Worm (Caenorhabditis elegans): Measurements from ENCODE around the gene dnj-20.
A peak's percentile ranks its signal among the peaks of the same experiment; 100 is the strongest.

Gene dnj-20

ce11 chrII:9591071-9591470 is 32.9 kb downstream of the dnj-20 start, which contains the start of the genes E02H1.1 and tag-124 (continued):
- TF ChIP-seq sox-2 (GFP tag; IDR thresholded peaks at IDR 0.05) (no peak), nfya-1 (tag; optimal IDR thresholded peaks at IDR 0.05) (peak; percentile 1), ceh-24 (tag; optimal IDR thresholded peaks at IDR 0.05) (no peak), unc-86 (tag; optimal IDR thresholded peaks at IDR 0.05) (no peak), ztf-16 (tag; optimal IDR thresholded peaks at IDR 0.05) (no peak), syd-9 (tag; optimal IDR thresholded peaks at IDR 0.05) (no peak), ceh-14 (tag; optimal IDR thresholded peaks at IDR 0.05) (no peak), unc-3 (GFP tag; conservative IDR thresholded peaks at IDR 0.05) (no peak), unc-3 (tag; optimal IDR thresholded peaks at IDR 0.05) (no peak), ceh-48 (tag; optimal IDR thresholded peaks at IDR 0.05) (no peak), gmeb-2 (tag; optimal IDR thresholded peaks at IDR 0.05) (no peak), hlh-8 (tag; optimal IDR thresholded peaks at IDR 0.05) (peak; percentile 60), hlh-6 (tag; optimal IDR thresholded peaks at IDR 0.05) (peak; percentile 74), npax-4 (tag; optimal IDR thresholded peaks at IDR 0.05) (no peak), pat-9 (tag; optimal IDR thresholded peaks at IDR 0.05) (no peak), fkh-10 (GFP tag; optimal IDR thresholded peaks at IDR 0.05) (no peak), ceh-31 (tag; optimal IDR thresholded peaks at IDR 0.05) (peak; percentile 92), ceh-19 (GFP tag; optimal IDR thresholded peaks at IDR 0.05) (no peak), che-1 (tag; optimal IDR thresholded peaks at IDR 0.05) (no peak), hlh-30 (tag; optimal IDR thresholded peaks at IDR 0.05; ENCODE audit: insufficient read depth) (no peak)

DNA sequence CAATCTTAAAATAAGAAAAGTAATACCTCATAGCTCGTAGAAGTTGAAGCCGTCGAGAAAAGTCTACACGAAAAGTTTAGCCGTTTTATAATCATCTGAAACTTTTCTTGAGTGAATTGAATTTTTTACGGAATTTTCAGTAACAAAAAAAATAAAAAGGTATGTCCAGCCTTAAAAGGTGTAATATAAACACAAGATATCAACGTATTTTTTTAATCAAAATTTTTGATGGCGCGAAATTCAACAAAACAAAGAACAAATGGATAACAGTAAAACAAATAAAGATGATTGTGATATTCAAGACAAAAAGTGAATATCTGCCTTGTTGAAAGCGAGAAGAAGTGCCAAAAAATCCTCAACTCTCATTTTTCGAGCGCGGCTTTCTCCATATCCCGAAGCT is 34.3 kb downstream of the dnj-20 start, which contains the start of gene eral-1:
Gene eral-1, minus strand, starts transcription at position 101 of the 400 bp plus-strand sequence.
- TF ChIP-seq unc-3 (GFP tag; conservative IDR thresholded peaks at IDR 0.05) (no peak), unc-3 (tag; optimal IDR thresholded peaks at IDR 0.05) (no peak), ceh-22 (tag; optimal IDR thresholded peaks at IDR 0.05) (no peak), ceh-24 (tag; optimal IDR thresholded peaks at IDR 0.05) (no peak), hlh-6 (tag; optimal IDR thresholded peaks at IDR 0.05) (no peak), lin-11 (tag; optimal IDR thresholded peaks at IDR 0.05) (no peak), pat-9 (tag; optimal IDR thresholded peaks at IDR 0.05) (no peak), ceh-2 (tag; optimal IDR thresholded peaks at IDR 0.05) (no peak), C08G9.2 (tag; optimal IDR thresholded peaks at IDR 0.05) (no peak), hlh-8 (tag; optimal IDR thresholded peaks at IDR 0.05) (no peak), K02D7.2 (tag; optimal IDR thresholded peaks at IDR 0.05) (no peak)

DNA sequence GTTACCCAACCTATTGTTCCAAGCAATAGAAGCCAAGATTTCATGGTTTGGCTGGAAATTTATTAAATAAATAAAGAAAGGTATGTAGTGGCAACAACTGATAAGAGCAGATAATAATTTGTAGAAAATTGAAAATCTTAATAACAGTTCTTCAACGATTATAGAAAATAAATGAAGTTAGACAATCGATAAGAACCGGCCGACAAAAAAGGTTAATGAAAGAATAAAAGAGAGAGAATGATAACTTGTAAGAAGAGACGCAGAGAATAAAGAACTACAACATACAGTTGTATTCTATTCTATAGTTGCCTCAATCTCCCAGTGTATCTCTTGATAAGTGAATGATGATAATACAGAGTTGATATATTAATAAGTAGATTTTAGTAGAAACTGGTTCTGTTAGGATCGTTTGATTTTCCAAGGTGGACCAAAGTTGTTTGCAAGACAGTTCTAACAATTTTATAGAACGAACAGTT is 37.2 kb downstream of the dnj-20 start, which contains the start of gene ugt-58:
Gene ugt-58, minus strand, starts transcription at position 51 of the 476 bp plus-strand sequence.
- TF ChIP-seq elt-4 (tag; optimal IDR thresholded peaks at IDR 0.05) = no peak
- TF ChIP-seq elt-2 (tag; optimal IDR thresholded peaks at IDR 0.05) = peak; percentile 52

DNA sequence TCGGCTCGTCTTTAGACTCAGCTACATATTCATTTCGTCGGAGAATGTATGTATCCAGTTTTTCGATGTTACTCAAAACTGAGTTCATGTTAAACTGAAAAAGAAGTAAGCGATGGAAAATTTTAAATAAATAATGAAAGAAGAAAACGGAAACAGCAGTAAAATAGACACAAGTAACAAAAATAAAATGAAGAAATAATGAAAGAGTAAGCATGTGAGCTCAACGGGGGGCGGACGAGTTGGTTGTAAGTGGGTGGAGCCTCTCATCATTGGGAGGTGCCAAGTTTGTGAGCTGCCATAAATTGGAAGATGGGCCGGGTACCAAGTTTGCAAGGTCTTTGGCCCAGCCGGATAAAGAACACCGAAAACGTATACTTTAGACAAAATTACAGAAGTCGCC is 40.5 kb downstream of the dnj-20 start, which contains the start of gene wee-1.1:
Gene wee-1.1, minus strand, starts transcription at position 101 of the 400 bp plus-strand sequence.
- TF ChIP-seq elt-4 (tag; optimal IDR thresholded peaks at IDR 0.05) (no peak), eyg-1 (tag; optimal IDR thresholded peaks at IDR 0.05) (no peak), ceh-9 (tag; optimal IDR thresholded peaks at IDR 0.05) (no peak), pat-9 (tag; optimal IDR thresholded peaks at IDR 0.05) (no peak), unc-3 (GFP tag; conservative IDR thresholded peaks at IDR 0.05) (no peak), unc-3 (tag; optimal IDR thresholded peaks at IDR 0.05) (no peak), unc-86 (tag; optimal IDR thresholded peaks at IDR 0.05) (no peak), fax-1 (tag; optimal IDR thresholded peaks at IDR 0.05) (no peak), ceh-2 (tag; optimal IDR thresholded peaks at IDR 0.05) (no peak), hlh-13 (GFP tag; optimal IDR thresholded peaks at IDR 0.05) (no peak), rnt-1 (tag; optimal IDR thresholded peaks at IDR 0.05) (no peak), zip-5 (tag; optimal IDR thresholded peaks at IDR 0.05) (no peak), dmd-4 (tag; optimal IDR thresholded peaks at IDR 0.05; ENCODE audit: borderline replicate concordance) (no peak)

- no peak for TF ChIP-seq rnt-1 (tag; optimal IDR thresholded peaks at IDR 0.05)
- TF ChIP-seq pros-1 (tag; optimal IDR thresholded peaks at IDR 0.05) = no peak
- TF ChIP-seq lin-11 (tag; optimal IDR thresholded peaks at IDR 0.05) = no peak
- TF ChIP-seq ceh-19 (GFP tag; optimal IDR thresholded peaks at IDR 0.05) = peak; percentile 85
- no peak for TF ChIP-seq fkh-10 (GFP tag; optimal IDR thresholded peaks at IDR 0.05)
- no peak for TF ChIP-seq ceh-30 (tag; optimal IDR thresholded peaks at IDR 0.05)
- no peak for TF ChIP-seq fkh-6 (tag; optimal IDR thresholded peaks at IDR 0.05)
- TF ChIP-seq unc-3 (GFP tag; conservative IDR thresholded peaks at IDR 0.05) = no peak
- no peak for TF ChIP-seq unc-3 (tag; optimal IDR thresholded peaks at IDR 0.05)
- peak; percentile 98 for TF ChIP-seq ceh-34 (tag; optimal IDR thresholded peaks at IDR 0.05)
- TF ChIP-seq unc-55 (GFP tag; optimal IDR thresholded peaks at IDR 0.05) = no peak
- TF ChIP-seq che-1 (tag; optimal IDR thresholded peaks at IDR 0.05) = no peak
- TF ChIP-seq tbx-2 (tag; optimal IDR thresholded peaks at IDR 0.05) = no peak
- no peak for TF ChIP-seq ahr-1 (tag; optimal IDR thresholded peaks at IDR 0.05)
Measured at ce11 chrII:9577630-9578029, 46.3 kb downstream of the dnj-20 start.
